Worm (Caenorhabditis elegans) whole organism, L2 larva: Measurements from ENCODE around the gene duo-1.

Experiments
- C34F6.9 ChIP-seq: fragments of 150-350 bp; optimal IDR thresholded peaks from 2 replicates; lab custom pipeline; 2014; ENCODE audit warnings: missing biosample characterization, missing genetic modification characterization
- F13H6.1 ChIP-seq: sonication (generic microtip); optimal IDR thresholded peaks from 2 replicates; lab custom pipeline; 2016; ENCODE audit warnings: missing genetic modification characterization, missing compliant biosample characterization
- R02D3.7 ChIP-seq: fragments of 150-350 bp; optimal IDR thresholded peaks from 2 replicates; lab custom pipeline; 2014; ENCODE audit warnings: missing biosample characterization, missing genetic modification characterization
- Y55F3AM.14 ChIP-seq: fragments of 200-800 bp; sonication (Bioruptor generic); optimal IDR thresholded peaks from 2 replicates; lab custom pipeline; 2018; ENCODE audit warnings: mild to moderate bottlenecking, missing genetic modification characterization, missing compliant biosample characterization
- ZK546.5 ChIP-seq: sonication (generic microtip); optimal IDR thresholded peaks from 2 replicates; lab custom pipeline; 2017; ENCODE audit warnings: missing biosample characterization, missing genetic modification characterization
- alr-1 ChIP-seq: fragments of 150-350 bp; optimal IDR thresholded peaks from 2 replicates; lab custom pipeline; 2014; ENCODE audit warnings: missing biosample characterization, missing genetic modification characterization
- aly-2 ChIP-seq: fragments of 150-350 bp; optimal IDR thresholded peaks from 2 replicates; lab custom pipeline; 2014; ENCODE audit warnings: missing biosample characterization, missing genetic modification characterization
- ceh-16 ChIP-seq: fragments of 150-350 bp; optimal IDR thresholded peaks from 2 replicates; lab custom pipeline; 2014; ENCODE audit warnings: missing biosample characterization, missing genetic modification characterization
- crh-2 ChIP-seq: sonication (generic microtip); optimal IDR thresholded peaks from 2 replicates; lab custom pipeline; 2017; ENCODE audit warnings: missing biosample characterization, missing genetic modification characterization
- dmd-4 ChIP-seq: sonication (generic microtip); optimal IDR thresholded peaks from 2 replicates; lab custom pipeline; 2017; ENCODE audit warnings: missing biosample characterization, missing genetic modification characterization
- egl-27 ChIP-seq: sonication (generic microtip); optimal IDR thresholded peaks from 3 replicates; lab custom pipeline; 2017; ENCODE audit warnings: missing biosample characterization, missing genetic modification reagents, missing genetic modification characterization
- elt-3 ChIP-seq: sonication (generic microtip); optimal IDR thresholded peaks from 2 replicates; lab custom pipeline; 2017; ENCODE audit warnings: missing biosample characterization, missing genetic modification characterization
- fos-1 ChIP-seq: fragments of 150-350 bp; optimal IDR thresholded peaks from 2 replicates; lab custom pipeline; 2014; ENCODE audit warnings: missing biosample characterization, missing genetic modification characterization
- lin-11 ChIP-seq: fragments of 150-350 bp; sonication (generic microtip); optimal IDR thresholded peaks from 2 replicates; lab custom pipeline; 2014; ENCODE audit warnings: missing biosample characterization, missing genetic modification characterization, inconsistent platforms, mixed read lengths
- lin-13 ChIP-seq: fragments of 150-350 bp; optimal IDR thresholded peaks from 2 replicates; lab custom pipeline; 2014; ENCODE audit warnings: missing biosample characterization, missing genetic modification reagents, missing genetic modification characterization
- lin-39 ChIP-seq: fragments of 150-350 bp; optimal IDR thresholded peaks from 2 replicates; lab custom pipeline; 2014; ENCODE audit warnings: missing biosample characterization, missing genetic modification reagents, missing genetic modification characterization
- mab-5 ChIP-seq: fragments of 150-350 bp; optimal IDR thresholded peaks from 2 replicates; lab custom pipeline; 2014; ENCODE audit warnings: missing biosample characterization, missing genetic modification characterization
- mbf-1 ChIP-seq: sonication (generic microtip); optimal IDR thresholded peaks from 2 replicates; lab custom pipeline; 2017; ENCODE audit warnings: missing biosample characterization, missing genetic modification characterization
- nhr-12 ChIP-seq: fragments of 150-350 bp; optimal IDR thresholded peaks from 2 replicates; lab custom pipeline; 2014; ENCODE audit warnings: missing biosample characterization, missing genetic modification characterization
- nhr-129 ChIP-seq: fragments of 150-350 bp; optimal IDR thresholded peaks from 2 replicates; lab custom pipeline; 2014; ENCODE audit warnings: missing biosample characterization, missing genetic modification characterization
- nhr-21 ChIP-seq: fragments of 150-350 bp; optimal IDR thresholded peaks from 2 replicates; lab custom pipeline; 2014; ENCODE audit warnings: missing biosample characterization, missing genetic modification characterization
- nhr-23 ChIP-seq: fragments of 150-350 bp; optimal IDR thresholded peaks from 2 replicates; lab custom pipeline; 2014; ENCODE audit warnings: missing biosample characterization, missing genetic modification reagents, missing genetic modification characterization
- nhr-237 ChIP-seq: fragments of 150-350 bp; optimal IDR thresholded peaks from 2 replicates; lab custom pipeline; 2014; ENCODE audit warnings: missing biosample characterization, missing genetic modification characterization
- nhr-25 ChIP-seq: fragments of 150-350 bp; sonication (generic microtip); optimal IDR thresholded peaks from 3 replicates; lab custom pipeline; 2014; ENCODE audit warnings: missing biosample characterization, missing genetic modification characterization
- nhr-77 ChIP-seq: fragments of 150-350 bp; optimal IDR thresholded peaks from 2 replicates; lab custom pipeline; 2014; ENCODE audit warnings: missing biosample characterization, missing genetic modification characterization
- peb-1 ChIP-seq: fragments of 150-350 bp; optimal IDR thresholded peaks from 2 replicates; lab custom pipeline; 2014; ENCODE audit warnings: missing biosample characterization, missing genetic modification characterization
- sma-3 ChIP-seq: sonication (generic microtip); optimal IDR thresholded peaks from 2 replicates; lab custom pipeline; 2016; ENCODE audit warnings: missing genetic modification reagents, missing genetic modification characterization, missing compliant biosample characterization
- sma-9 ChIP-seq, 2 experiments: fragments of 150-350 bp in 1 of 2; sonication (generic microtip) in 1 of 2; optimal IDR thresholded peaks; 2 replicates each; lab custom pipeline; 2014 to 2016; ENCODE audit warnings: missing genetic modification characterization in 2 of 2, mild to moderate bottlenecking in 1 of 2, missing biosample characterization in 1 of 2, missing compliant biosample characterization in 1 of 2, missing genetic modification reagents in 1 of 2, moderate library complexity in 1 of 2
- snpc-4 ChIP-seq: fragments of 150-350 bp; optimal IDR thresholded peaks from 2 replicates; lab custom pipeline; 2014; ENCODE audit warnings: missing biosample characterization, missing genetic modification characterization
- unc-39 ChIP-seq: fragments of 150-350 bp; optimal IDR thresholded peaks from 2 replicates; lab custom pipeline; 2014; ENCODE audit warnings: missing biosample characterization, missing genetic modification characterization
- unc-55 ChIP-seq: fragments of 150-350 bp; sonication (generic microtip); optimal IDR thresholded peaks from 3 replicates; lab custom pipeline; 2014; ENCODE audit warnings: missing biosample characterization, missing genetic modification reagents, missing genetic modification characterization
- unc-62 ChIP-seq: fragments of 150-350 bp; optimal IDR thresholded peaks from 2 replicates; lab custom pipeline; 2014; ENCODE audit warnings: missing biosample characterization, missing genetic modification reagents, missing genetic modification characterization
- zag-1 ChIP-seq: fragments of 150-350 bp; optimal IDR thresholded peaks from 2 replicates; lab custom pipeline; 2014; ENCODE audit warnings: missing biosample characterization, missing genetic modification characterization
- ztf-11 ChIP-seq: sonication (generic microtip); optimal IDR thresholded peaks from 2 replicates; lab custom pipeline; 2017; ENCODE audit warnings: missing biosample characterization, missing genetic modification characterization
- ztf-4 ChIP-seq: fragments of 150-350 bp; optimal IDR thresholded peaks from 2 replicates; lab custom pipeline; 2014; ENCODE audit warnings: missing biosample characterization, missing genetic modification characterization

The duo-1 gene

DNA sequence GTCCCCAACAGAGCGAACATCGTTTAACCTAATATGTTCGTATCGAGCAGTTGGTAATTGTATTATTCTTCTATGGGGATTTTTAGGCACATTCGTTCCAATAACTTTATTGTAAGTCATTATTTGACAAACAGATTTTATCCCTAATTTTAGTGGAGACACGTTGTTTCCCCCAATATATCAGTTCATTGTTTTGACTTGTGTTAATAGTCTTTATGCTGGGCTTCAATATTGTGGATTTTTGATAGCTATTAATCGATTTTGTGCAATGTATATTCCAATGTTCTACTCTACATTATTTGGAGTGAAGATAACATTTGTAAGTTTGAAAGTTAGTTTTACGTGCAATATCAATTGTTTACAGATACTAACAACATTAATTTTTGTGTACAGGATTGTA is 39.5 kb downstream of the duo-1 start:
- TF ChIP-seq nhr-129 (tag; lab: Kevin White, UChicago): no peak
- no peak for TF ChIP-seq crh-2 (tag; lab: Kevin White, UChicago)
- no peak for TF ChIP-seq unc-55 (GFP tag; lab: Kevin White, UChicago)
- no peak for TF ChIP-seq fos-1

DNA sequence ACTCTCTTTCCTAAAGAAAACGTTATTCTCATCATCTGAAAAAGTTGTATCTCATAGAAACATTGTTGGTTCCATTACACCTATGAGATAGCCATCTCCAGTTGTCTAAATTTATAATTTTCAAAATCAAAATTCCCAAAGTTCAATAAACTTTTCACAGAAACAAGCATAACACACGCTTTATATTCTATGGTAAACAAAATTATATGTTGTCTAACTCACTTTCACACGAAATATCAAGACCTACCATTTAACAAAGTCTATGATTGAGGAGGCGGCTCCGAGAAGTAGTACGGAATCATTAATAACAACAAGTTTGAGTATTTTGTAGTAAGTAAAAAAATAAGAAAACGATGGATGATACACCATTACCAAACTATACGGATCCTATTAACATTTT is 44.4 kb downstream of the duo-1 start, which contains the start of gene srx-84:
Gene srx-84, plus strand, starts transcription at position 301 of the 400 bp plus-strand sequence.
- TF ChIP-seq nhr-25 (tag; lab: Kevin White, UChicago) (no peak), nhr-23 (tag; lab: Kevin White, UChicago) (no peak), nhr-237 (no peak), ceh-16 (tag; lab: Kevin White, UChicago) (no peak), unc-62 (no peak), nhr-12 (tag; lab: Kevin White, UChicago) (no peak), sma-3 (GFP tag; lab: Kevin White, UChicago) (no peak), snpc-4 (tag; lab: Kevin White, UChicago) (no peak), dmd-4 (tag; lab: Kevin White, UChicago) (no peak), zag-1 (tag; lab: Kevin White, UChicago) (no peak), nhr-129 (tag; lab: Kevin White, UChicago) (no peak), lin-11 (no peak), alr-1 (tag; lab: Kevin White, UChicago) (no peak), nhr-77 (tag; lab: Kevin White, UChicago) (no peak), Y55F3AM.14 (GFP tag; lab: Kevin White, UChicago) (no peak), ZK546.5 (tag; lab: Kevin White, UChicago) (no peak), nhr-21 (tag; lab: Kevin White, UChicago) (no peak), crh-2 (tag; lab: Kevin White, UChicago) (no peak), peb-1 (no peak)

DNA sequence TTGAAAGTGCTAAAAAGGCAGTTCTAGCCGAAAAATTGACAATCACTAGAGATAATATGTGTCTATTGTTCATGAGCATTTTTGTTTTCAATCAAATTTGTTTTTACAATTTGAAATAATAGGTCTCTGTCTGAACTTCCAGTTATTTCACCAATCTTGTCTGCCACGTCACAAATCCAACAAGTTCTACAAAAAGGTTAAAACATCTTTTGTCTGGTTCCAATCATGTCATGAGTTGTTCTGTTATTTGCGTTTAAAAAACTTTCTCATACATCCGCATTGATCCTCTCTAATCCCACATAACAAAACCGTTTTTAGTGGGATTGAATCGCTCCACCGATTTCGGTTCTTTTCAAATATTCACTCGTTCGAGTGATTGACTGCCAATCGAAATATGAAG is 46.4 kb downstream of the duo-1 start, which contains the start of gene F35B12.9:
Gene F35B12.9, plus strand, starts transcription at position 372 of the 400 bp plus-strand sequence.
- TF ChIP-seq nhr-25 (tag; lab: Kevin White, UChicago) (no peak), mab-5 (tag; lab: Kevin White, UChicago) (no peak), sma-3 (GFP tag; lab: Kevin White, UChicago) (no peak), peb-1 (no peak), unc-39 (tag; lab: Kevin White, UChicago) (no peak)

DNA sequence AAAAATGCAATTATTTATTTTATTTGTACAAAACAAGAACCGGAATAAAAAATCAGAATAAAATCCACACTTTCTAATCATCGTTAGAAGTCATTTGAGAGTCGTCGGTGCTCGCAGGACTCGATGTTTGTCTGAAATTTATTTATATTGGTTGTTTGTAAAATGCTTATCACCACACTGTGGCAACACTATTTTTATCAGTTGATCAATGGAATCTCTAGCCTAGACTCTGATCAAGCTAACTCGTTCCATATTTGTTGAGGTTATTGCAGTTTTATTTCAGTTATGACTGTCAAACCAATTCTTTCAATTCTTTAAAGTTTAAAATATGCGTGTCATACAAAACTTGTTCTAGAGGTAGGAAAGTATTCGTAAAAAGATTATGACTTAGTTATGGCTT is 50.1 kb downstream of the duo-1 start, which contains the start of gene dhs-20:
Gene dhs-20, minus strand, starts transcription at position 80 of the 400 bp plus-strand sequence.
- TF ChIP-seq nhr-25 (tag; lab: Kevin White, UChicago) (no peak), nhr-12 (tag; lab: Kevin White, UChicago) (no peak), mbf-1 (tag; lab: Kevin White, UChicago) (no peak), lin-13 (GFP tag; lab: Kevin White, UChicago) (no peak), C34F6.9 (tag; lab: Kevin White, UChicago) (no peak), sma-9 (GFP tag; optimal IDR thresholded peaks at IDR 0.05; lab: Kevin White, UChicago) (peak; percentile 47), sma-9 (tag; optimal IDR thresholded peaks at IDR 0.05; lab: Kevin White, UChicago) (no peak), ztf-4 (tag; lab: Kevin White, UChicago) (no peak), ceh-16 (tag; lab: Kevin White, UChicago) (no peak), ztf-11 (tag; lab: Kevin White, UChicago) (no peak), egl-27 (tag; lab: Kevin White, UChicago) (no peak), R02D3.7 (no peak), lin-11 (no peak), fos-1 (peak; percentile 51), crh-2 (tag; lab: Kevin White, UChicago) (no peak)

DNA sequence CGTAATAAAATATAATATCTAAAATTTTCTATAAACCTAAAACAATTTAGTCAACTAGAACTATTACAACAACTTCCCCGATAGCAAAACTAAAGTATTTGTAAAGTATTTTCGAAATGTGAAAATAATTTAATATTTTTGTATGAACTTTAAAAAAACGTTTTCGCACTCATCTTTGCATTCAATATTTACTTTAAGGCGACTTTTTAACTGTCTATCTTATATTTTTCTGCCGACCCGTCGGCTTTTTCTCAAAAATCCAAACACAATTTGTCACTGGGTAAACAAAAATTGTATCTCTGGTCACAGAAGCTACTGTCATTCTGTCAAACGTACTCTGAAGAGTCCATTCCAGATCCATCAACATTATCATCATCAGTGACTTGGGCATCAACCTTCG is 50.8 kb downstream of the duo-1 start:
- TF ChIP-seq F13H6.1 (tag; lab: Kevin White, UChicago) (peak; percentile 27), mab-5 (tag; lab: Kevin White, UChicago) (no peak), nhr-129 (tag; lab: Kevin White, UChicago) (peak; percentile 11)
- TF ChIP-seq, all 48 proteins: peak for 2

DNA sequence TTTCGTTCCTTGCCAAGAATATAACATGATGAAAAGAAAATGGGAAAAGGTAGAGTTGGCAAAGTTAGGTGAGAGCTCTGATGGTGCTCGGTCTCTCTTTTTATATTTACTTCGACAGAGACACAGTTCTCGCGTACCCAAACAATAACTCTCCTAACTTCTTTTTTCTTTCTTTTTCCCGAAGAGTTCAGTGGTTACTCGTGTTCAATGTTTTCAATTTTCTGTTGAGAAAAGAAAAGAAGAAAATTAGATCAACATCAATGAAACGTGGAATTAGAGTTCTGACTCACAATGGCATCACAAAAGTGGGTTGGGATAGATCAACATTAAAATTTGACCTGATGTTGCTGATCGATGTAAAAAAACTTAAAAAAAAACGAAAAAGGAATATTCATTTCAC is 52.0 kb downstream of the duo-1 start, which contains the start of gene idpp-16:
Gene idpp-16, minus strand, starts transcription at position 101 of the 400 bp plus-strand sequence.
- TF ChIP-seq nhr-12 (tag; lab: Kevin White, UChicago): no peak
- no peak for TF ChIP-seq crh-2 (tag; lab: Kevin White, UChicago)
- TF ChIP-seq mbf-1 (tag; lab: Kevin White, UChicago): no peak
- TF ChIP-seq lin-39 (tag; lab: Kevin White, UChicago): no peak
- no peak for TF ChIP-seq aly-2 (tag; lab: Kevin White, UChicago)
- TF ChIP-seq elt-3: no peak
- no peak for TF ChIP-seq F13H6.1 (tag; lab: Kevin White, UChicago)
- TF ChIP-seq, all 48 proteins: peak for 0
